Fruit fly (Drosophila melanogaster): ENCODE results near the gene CG6144.

Gene CG6144

dm6 chr2L:10497106-10497800 is 8.8 kb downstream of the CG6144 start:
- TF ChIP-seq fd96Ca (GFP tag; IDR thresholded peaks at IDR 0.05) (no peak), CG15710 (tag; optimal IDR thresholded peaks at IDR 0.05) (no peak), CG14655 (GFP tag; optimal IDR thresholded peaks at IDR 0.05) (no peak)

dm6 chr2L:10499608-10500007 is 11.1 kb downstream of the CG6144 start:
- TF ChIP-seq EcR (GFP tag; optimal IDR thresholded peaks at IDR 0.05) (no peak), gl (tag; optimal IDR thresholded peaks at IDR 0.05) (no peak), fd96Ca (GFP tag; IDR thresholded peaks at IDR 0.05) (no peak), CG10348 (GFP tag; IDR thresholded peaks at IDR 0.05) (no peak), CG9948 (tag; optimal IDR thresholded peaks at IDR 0.05) (no peak), CG14655 (GFP tag; optimal IDR thresholded peaks at IDR 0.05) (no peak), Snoo (tag; optimal IDR thresholded peaks at IDR 0.05) (no peak), CG8159 (tag; optimal IDR thresholded peaks at IDR 0.05) (no peak), CG8301 (tag; optimal IDR thresholded peaks at IDR 0.05) (no peak), CG17806 (tag; optimal IDR thresholded peaks at IDR 0.05) (no peak), Ets98B (GFP tag; IDR thresholded peaks at IDR 0.05) (no peak), CG15710 (tag; optimal IDR thresholded peaks at IDR 0.05) (no peak), rn (GFP tag; IDR thresholded peaks at IDR 0.05) (no peak), CG12605 (GFP tag; IDR thresholded peaks at IDR 0.05) (no peak), Pif1A (GFP tag; optimal IDR thresholded peaks at IDR 0.05) (no peak)

- TF ChIP-seq fd96Ca (GFP tag; IDR thresholded peaks at IDR 0.05) (no peak), CG13204 (GFP tag; optimal IDR thresholded peaks at IDR 0.05) (no peak), CG12605 (GFP tag; IDR thresholded peaks at IDR 0.05) (no peak), Pif1A (GFP tag; optimal IDR thresholded peaks at IDR 0.05) (no peak), CG32121 (GFP tag; IDR thresholded peaks at IDR 0.05) (no peak), CG4496 (GFP tag; IDR thresholded peaks at IDR 0.05) (no peak), D1 (tag; optimal IDR thresholded peaks at IDR 0.05) (no peak), CG34367 (tag; optimal IDR thresholded peaks at IDR 0.05) (no peak), CG15710 (tag; optimal IDR thresholded peaks at IDR 0.05) (no peak), CG8159 (tag; optimal IDR thresholded peaks at IDR 0.05) (no peak), CG9948 (tag; optimal IDR thresholded peaks at IDR 0.05) (no peak), Pif1B (GFP tag; optimal IDR thresholded peaks at IDR 0.05) (no peak)
These were observed 11.9 kb downstream of the CG6144 start for dm6 chr2L:10500309-10500974.

dm6 chr2L:10502244-10502643 is 13.8 kb downstream of the CG6144 start:
- TF ChIP-seq EcR (GFP tag; optimal IDR thresholded peaks at IDR 0.05) = no peak

dm6 chr2L:10502862-10503261 is 14.4 kb downstream of the CG6144 start:
- TF ChIP-seq CG12605 (GFP tag; IDR thresholded peaks at IDR 0.05) = 0 out of 2 replicates have a peak, but pooled peaks have one; percentile 10
- no peak for TF ChIP-seq D1 (tag; optimal IDR thresholded peaks at IDR 0.05)

- TF ChIP-seq D1 (tag; optimal IDR thresholded peaks at IDR 0.05) (no peak), CG4496 (GFP tag; IDR thresholded peaks at IDR 0.05) (no peak), fd96Ca (GFP tag; IDR thresholded peaks at IDR 0.05) (no peak), CG13204 (GFP tag; optimal IDR thresholded peaks at IDR 0.05) (no peak), Ets98B (GFP tag; IDR thresholded peaks at IDR 0.05) (no peak), CG8159 (tag; optimal IDR thresholded peaks at IDR 0.05) (no peak), CG15710 (tag; optimal IDR thresholded peaks at IDR 0.05) (no peak), CG32121 (GFP tag; IDR thresholded peaks at IDR 0.05) (no peak), CG8301 (tag; optimal IDR thresholded peaks at IDR 0.05) (no peak), CG9948 (tag; optimal IDR thresholded peaks at IDR 0.05) (no peak), rn (GFP tag; IDR thresholded peaks at IDR 0.05) (no peak), gl (tag; optimal IDR thresholded peaks at IDR 0.05) (no peak), CG14655 (GFP tag; optimal IDR thresholded peaks at IDR 0.05) (no peak), CG10348 (GFP tag; IDR thresholded peaks at IDR 0.05) (no peak)
These were observed 15.0 kb downstream of the CG6144 start for dm6 chr2L:10503356-10503977.

- TF ChIP-seq fd96Ca (GFP tag; IDR thresholded peaks at IDR 0.05) = no peak
- no peak for TF ChIP-seq CG17806 (tag; optimal IDR thresholded peaks at IDR 0.05)
- no peak for TF ChIP-seq Pif1B (GFP tag; optimal IDR thresholded peaks at IDR 0.05)
- TF ChIP-seq Pif1A (GFP tag; optimal IDR thresholded peaks at IDR 0.05) = peak; percentile 26
- TF ChIP-seq CG4496 (GFP tag; IDR thresholded peaks at IDR 0.05) = peak; percentile 24; the same call in 1 of the 3 replicates
These were observed 16.4 kb downstream of the CG6144 start for dm6 chr2L:10504895-10505294.
